Worm (Caenorhabditis elegans) whole organism, L3 larva: ENCODE data around the gene citk-2.
A peak's percentile ranks its signal among the peaks of the same experiment; 100 is the strongest.

Source experiments
- R02D3.7 ChIP-seq: fragments of 150-350 bp; optimal IDR thresholded peaks from 2 replicates; lab custom pipeline; 2014; ENCODE audit warnings: missing biosample characterization, missing genetic modification characterization
- ZK546.5 ChIP-seq: sonication (generic microtip); optimal IDR thresholded peaks from 2 replicates; lab custom pipeline; 2017; ENCODE audit warnings: missing biosample characterization, missing genetic modification characterization
- aly-2 ChIP-seq: fragments of 150-350 bp; optimal IDR thresholded peaks from 2 replicates; lab custom pipeline; 2014; ENCODE audit warnings: missing biosample characterization, missing genetic modification characterization
- ama-1 ChIP-seq: fragments of 150-350 bp; optimal IDR thresholded peaks from 2 replicates; lab custom pipeline; 2018
- ceh-16 ChIP-seq: sonication (generic microtip); optimal IDR thresholded peaks from 2 replicates; lab custom pipeline; 2017; ENCODE audit warnings: missing biosample characterization, missing genetic modification characterization
- ceh-28 ChIP-seq: fragments of 150-350 bp; optimal IDR thresholded peaks from 2 replicates; lab custom pipeline; 2014; ENCODE audit warnings: missing biosample characterization, missing genetic modification reagents, missing genetic modification characterization
- ceh-82 ChIP-seq: fragments of 150-350 bp; optimal IDR thresholded peaks from 2 replicates; lab custom pipeline; 2014; ENCODE audit warnings: missing biosample characterization, missing genetic modification characterization
- ceh-9 ChIP-seq: sonication (generic microtip); optimal IDR thresholded peaks from 2 replicates; lab custom pipeline; 2018; ENCODE audit warnings: missing biosample characterization, missing genetic modification characterization
- daf-12 ChIP-seq: fragments of 150-350 bp; optimal IDR thresholded peaks from 2 replicates; lab custom pipeline; 2014; ENCODE audit warnings: missing biosample characterization, missing genetic modification reagents, missing genetic modification characterization
- egl-27 ChIP-seq: sonication (generic microtip); optimal IDR thresholded peaks from 4 replicates; lab custom pipeline; 2017; ENCODE audit warnings: missing biosample characterization, missing genetic modification reagents, missing genetic modification characterization
- egl-5 ChIP-seq: fragments of 150-350 bp; optimal IDR thresholded peaks from 2 replicates; lab custom pipeline; 2017; ENCODE audit warnings: missing biosample characterization, missing genetic modification reagents, missing genetic modification characterization, inconsistent platforms
- elt-1 ChIP-seq: fragments of 150-350 bp; optimal IDR thresholded peaks from 2 replicates; lab custom pipeline; 2014; ENCODE audit warnings: missing biosample characterization, missing genetic modification characterization
- elt-2 ChIP-seq: sonication (generic microtip); optimal IDR thresholded peaks from 2 replicates; lab custom pipeline; 2016; ENCODE audit warnings: missing genetic modification reagents, mild to moderate bottlenecking, missing genetic modification characterization, missing compliant biosample characterization
- elt-3 ChIP-seq, 3 experiments: fragments of 150-350 bp in 1 of 3; sonication (generic microtip) in 2 of 3; optimal IDR thresholded peaks; 2 replicates in 2 of 3; 4 replicates in 1 of 3; lab custom pipeline; 2014 to 2017; ENCODE audit warnings: missing biosample characterization in 3 of 3, missing genetic modification characterization in 3 of 3
- eor-1 ChIP-seq, 2 experiments: fragments of 150-350 bp; optimal IDR thresholded peaks; 2 replicates each; lab custom pipeline; 2014 to 2018; ENCODE audit warnings: missing biosample characterization in 2 of 2, missing genetic modification characterization in 2 of 2
- fkh-10 ChIP-seq: sonication (generic microtip); optimal IDR thresholded peaks from 2 replicates; lab custom pipeline; 2017; ENCODE audit warnings: missing biosample characterization, missing genetic modification reagents, missing genetic modification characterization
- fkh-2 ChIP-seq: fragments of 150-350 bp; optimal IDR thresholded peaks from 2 replicates; lab custom pipeline; 2014; ENCODE audit warnings: missing biosample characterization, missing genetic modification reagents, missing genetic modification characterization
- fos-1 ChIP-seq: fragments of 150-350 bp; optimal IDR thresholded peaks from 2 replicates; lab custom pipeline; 2014; ENCODE audit warnings: missing biosample characterization, missing genetic modification characterization
- hmg-11 ChIP-seq: sonication (generic microtip); optimal IDR thresholded peaks from 2 replicates; lab custom pipeline; 2016; ENCODE audit warnings: missing genetic modification characterization, missing compliant biosample characterization
- jun-1 ChIP-seq: fragments of 150-350 bp; optimal IDR thresholded peaks from 2 replicates; lab custom pipeline; 2014; ENCODE audit warnings: missing biosample characterization, missing genetic modification reagents, missing genetic modification characterization
- lin-15B ChIP-seq: fragments of 150-350 bp; optimal IDR thresholded peaks from 2 replicates; lab custom pipeline; 2014; ENCODE audit warnings: missing biosample characterization, missing genetic modification characterization
- lin-39 ChIP-seq: fragments of 150-350 bp; optimal IDR thresholded peaks from 2 replicates; lab custom pipeline; 2018; ENCODE audit warnings: missing biosample characterization, missing genetic modification reagents, missing genetic modification characterization
- lsy-12 ChIP-seq: sonication (generic microtip); optimal IDR thresholded peaks from 2 replicates; lab custom pipeline; 2016; ENCODE audit warnings: mild to moderate bottlenecking, missing genetic modification characterization, missing compliant biosample characterization
- mdl-1 ChIP-seq: fragments of 150-350 bp; optimal IDR thresholded peaks from 2 replicates; lab custom pipeline; 2014; ENCODE audit warnings: missing biosample characterization, missing genetic modification characterization
- mml-1 ChIP-seq: fragments of 150-350 bp; sonication (generic microtip); optimal IDR thresholded peaks from 3 replicates; lab custom pipeline; 2014; ENCODE audit warnings: missing biosample characterization, missing genetic modification characterization
- nfya-1 ChIP-seq: sonication (generic microtip); optimal IDR thresholded peaks from 2 replicates; lab custom pipeline; 2017; ENCODE audit warnings: missing genetic modification characterization, mild to moderate bottlenecking, missing compliant biosample characterization, antibody characterized with exemption, moderate library complexity; ENCODE audit not compliant: insufficient read depth
- nhr-11 ChIP-seq: fragments of 150-350 bp; optimal IDR thresholded peaks from 2 replicates; lab custom pipeline; 2014; ENCODE audit warnings: missing biosample characterization, missing genetic modification characterization
- nhr-12 ChIP-seq: fragments of 150-350 bp; optimal IDR thresholded peaks from 2 replicates; lab custom pipeline; 2014; ENCODE audit warnings: missing biosample characterization, missing genetic modification characterization
- nhr-23 ChIP-seq: fragments of 150-350 bp; optimal IDR thresholded peaks from 2 replicates; lab custom pipeline; 2014; ENCODE audit warnings: missing biosample characterization, missing genetic modification reagents, missing genetic modification characterization
- nhr-237 ChIP-seq: fragments of 150-350 bp; optimal IDR thresholded peaks from 2 replicates; lab custom pipeline; 2014; ENCODE audit warnings: missing biosample characterization, missing genetic modification characterization
- nhr-25 ChIP-seq: sonication (generic microtip); optimal IDR thresholded peaks from 2 replicates; lab custom pipeline; 2017; ENCODE audit warnings: missing biosample characterization, missing genetic modification characterization
- nhr-28 ChIP-seq: fragments of 150-350 bp; optimal IDR thresholded peaks from 2 replicates; lab custom pipeline; 2014; ENCODE audit warnings: missing biosample characterization, missing genetic modification characterization
- nhr-43 ChIP-seq: sonication (generic microtip); optimal IDR thresholded peaks from 2 replicates; lab custom pipeline; 2016; ENCODE audit warnings: mild to moderate bottlenecking, missing genetic modification characterization, missing compliant biosample characterization; ENCODE audit not compliant: poor library complexity, severe bottlenecking
- nhr-67 ChIP-seq: fragments of 150-350 bp; optimal IDR thresholded peaks from 2 replicates; lab custom pipeline; 2014; ENCODE audit warnings: missing biosample characterization, missing genetic modification characterization
- nhr-76 ChIP-seq: fragments of 150-350 bp; sonication (generic microtip); optimal IDR thresholded peaks from 5 replicates; lab custom pipeline; 2014; ENCODE audit warnings: missing biosample characterization, missing genetic modification characterization
- nhr-77 ChIP-seq: fragments of 150-350 bp; optimal IDR thresholded peaks from 2 replicates; lab custom pipeline; 2014; ENCODE audit warnings: missing biosample characterization, missing genetic modification characterization
- pha-4 ChIP-seq: fragments of 150-350 bp; optimal IDR thresholded peaks from 2 replicates; lab custom pipeline; 2014; ENCODE audit warnings: missing biosample characterization, missing genetic modification reagents, missing genetic modification characterization
- pqm-1 ChIP-seq: fragments of 150-350 bp; optimal IDR thresholded peaks from 2 replicates; lab custom pipeline; 2017; ENCODE audit warnings: missing biosample characterization, missing genetic modification characterization, inconsistent platforms
- sea-2 ChIP-seq: fragments of 150-350 bp; sonication (generic microtip); optimal IDR thresholded peaks from 4 replicates; lab custom pipeline; 2014; ENCODE audit warnings: missing biosample characterization, missing genetic modification reagents, missing genetic modification characterization
- skn-1 ChIP-seq: fragments of 150-350 bp; optimal IDR thresholded peaks from 2 replicates; lab custom pipeline; 2014; ENCODE audit warnings: missing biosample characterization, missing genetic modification characterization
- snpc-4 ChIP-seq: fragments of 150-350 bp; optimal IDR thresholded peaks from 2 replicates; lab custom pipeline; 2014; ENCODE audit warnings: missing biosample characterization, missing genetic modification characterization
- tbx-2 ChIP-seq: sonication (generic microtip); optimal IDR thresholded peaks from 2 replicates; lab custom pipeline; 2016; ENCODE audit warnings: mild to moderate bottlenecking, missing genetic modification characterization, missing compliant biosample characterization
- unc-39 ChIP-seq: sonication (generic microtip); optimal IDR thresholded peaks from 4 replicates; lab custom pipeline; 2017; ENCODE audit warnings: missing biosample characterization, missing genetic modification characterization
- unc-62 ChIP-seq: fragments of 150-350 bp; sonication (generic microtip); optimal IDR thresholded peaks from 4 replicates; lab custom pipeline; 2014; ENCODE audit warnings: missing biosample characterization, missing genetic modification reagents, missing genetic modification characterization
- zag-1 ChIP-seq: fragments of 150-350 bp; optimal IDR thresholded peaks from 2 replicates; lab custom pipeline; 2014; ENCODE audit warnings: missing biosample characterization, missing genetic modification characterization
- ztf-11 ChIP-seq: fragments of 150-350 bp; optimal IDR thresholded peaks from 2 replicates; lab custom pipeline; 2014; ENCODE audit warnings: missing biosample characterization, missing genetic modification characterization
- ztf-4 ChIP-seq: fragments of 150-350 bp; optimal IDR thresholded peaks from 2 replicates; lab custom pipeline; 2014; ENCODE audit warnings: missing biosample characterization, missing genetic modification characterization

citk-2 gene

ce11 chrII:4955353-4955752, 44.0 kb upstream of the citk-2 start, which contains the start of gene pbs-3 (continued):
- TF ChIP-seq nhr-28 (tag; lab: Kevin White, UChicago) (no peak), nfya-1 (peak; percentile 79), pqm-1 (tag; lab: Kevin White, UChicago) (peak; percentile 37), daf-12 (no peak), mdl-1 (tag; lab: Kevin White, UChicago) (no peak), elt-3 (tag; optimal IDR thresholded peaks at IDR 0.05; lab: Kevin White, UChicago) (no peak), nhr-237 (tag; lab: Kevin White, UChicago) (no peak), skn-1 (peak; percentile 89), nhr-23 (tag; lab: Kevin White, UChicago) (peak; percentile 58), jun-1 (tag; lab: Kevin White, UChicago) (no peak), fkh-10 (GFP tag; lab: Kevin White, UChicago) (no peak), nhr-12 (tag; lab: Kevin White, UChicago) (no peak), ztf-11 (tag; lab: Kevin White, UChicago) (no peak), elt-1 (tag; lab: Kevin White, UChicago) (no peak), nhr-67 (tag; lab: Kevin White, UChicago) (no peak)

- no peak for TF ChIP-seq zag-1 (tag; lab: Kevin White, UChicago)
- no peak for TF ChIP-seq daf-12
- no peak for TF ChIP-seq fos-1 (tag; lab: Kevin White, UChicago)
- TF ChIP-seq ztf-11 (tag; lab: Kevin White, UChicago), result no peak
- TF ChIP-seq nhr-67 (tag; lab: Kevin White, UChicago), result no peak
- no peak for TF ChIP-seq eor-1 (tag; optimal IDR thresholded peaks at IDR 0.05; lab: Kevin White, UChicago)
- TF ChIP-seq elt-1 (tag; lab: Kevin White, UChicago), result no peak
- no peak for TF ChIP-seq ceh-9 (tag; lab: Kevin White, UChicago)
- peak; percentile 28 for TF ChIP-seq nhr-25 (tag; lab: Kevin White, UChicago)
- no peak for TF ChIP-seq mml-1 (tag; lab: Kevin White, UChicago)
- TF ChIP-seq nhr-12 (tag; lab: Kevin White, UChicago), result no peak
- no peak for TF ChIP-seq ZK546.5 (tag; lab: Kevin White, UChicago)
- TF ChIP-seq aly-2, result no peak
- no peak for TF ChIP-seq nhr-28 (tag; lab: Kevin White, UChicago)
- peak; percentile 42 for TF ChIP-seq pha-4
- no peak for TF ChIP-seq jun-1 (tag; lab: Kevin White, UChicago)
- TF ChIP-seq snpc-4, result no peak
- TF ChIP-seq fkh-10 (GFP tag; lab: Kevin White, UChicago), result no peak
- peak; percentile 12 for TF ChIP-seq hmg-11 (tag; lab: Kevin White, UChicago)
- TF ChIP-seq ztf-4 (tag; lab: Kevin White, UChicago), result no peak
- no peak for TF ChIP-seq ama-1 (lab: Kevin White, UChicago)
- TF ChIP-seq nhr-11 (tag; lab: Kevin White, UChicago), result no peak
- TF ChIP-seq skn-1, result peak; percentile 34
- TF ChIP-seq egl-27 (tag; lab: Kevin White, UChicago), result no peak
- TF ChIP-seq ceh-16 (tag; lab: Kevin White, UChicago), result no peak
- no peak for TF ChIP-seq nhr-23 (tag; lab: Kevin White, UChicago)
- no peak for TF ChIP-seq nhr-43 (tag; lab: Kevin White, UChicago)
- TF ChIP-seq mdl-1 (tag; lab: Kevin White, UChicago), result no peak
- no peak for TF ChIP-seq nhr-237 (tag; lab: Kevin White, UChicago)
- no peak for TF ChIP-seq unc-39 (tag; lab: Kevin White, UChicago)
- no peak for TF ChIP-seq unc-62 (GFP tag; lab: Kevin White, UChicago)
- TF ChIP-seq tbx-2 (tag; lab: Kevin White, UChicago), result no peak
- TF ChIP-seq egl-5 (tag; lab: Kevin White, UChicago), result no peak
- no peak for TF ChIP-seq R02D3.7 (tag; lab: Kevin White, UChicago)
- TF ChIP-seq lin-15B (tag; lab: Kevin White, UChicago), result peak; percentile 49
- no peak for TF ChIP-seq nhr-77 (tag; lab: Kevin White, UChicago)
- no peak for TF ChIP-seq sea-2 (GFP tag; lab: Kevin White, UChicago)
- TF ChIP-seq fkh-2, result no peak
- peak; percentile 15 for TF ChIP-seq nfya-1
- TF ChIP-seq ceh-82 (tag; lab: Kevin White, UChicago), result no peak
- no peak for TF ChIP-seq nhr-76
- TF ChIP-seq pqm-1 (tag; lab: Kevin White, UChicago), result no peak
- TF ChIP-seq lsy-12 (tag; lab: Kevin White, UChicago), result no peak
- TF ChIP-seq lin-39, result peak; percentile 38
- TF ChIP-seq ceh-28 (tag; lab: Kevin White, UChicago), result no peak
- TF ChIP-seq elt-2 (tag; lab: Kevin White, UChicago), result peak; percentile 15
- no peak for TF ChIP-seq elt-3 (tag; optimal IDR thresholded peaks at IDR 0.05; lab: Kevin White, UChicago)
These were observed 39.6 kb upstream of the citk-2 start, which contains the start of gene ulp-2 for ce11 chrII:4959719-4960118. Gene ulp-2 (minus strand): TSS chrII:4959876.
